Worm (Caenorhabditis elegans): ENCODE data around the gene gcy-27.

- no peak for TF ChIP-seq tab-1 (GFP tag; IDR thresholded peaks at IDR 0.05)
- no peak for TF ChIP-seq ztf-23 (GFP tag; IDR thresholded peaks at IDR 0.05)
Measured at ce11 chrIV:17417723-17418122, 18.7 kb downstream of the gcy-27 start, which contains the start of gene npr-26.
